Worm (Caenorhabditis elegans) whole organism, midembryonic: ENCODE measurements around the gene tsp-12.

Experiments
- flt-1 ChIP-seq: fragments of 200-800 bp; sonication (Bioruptor generic); IDR thresholded peaks from 2 replicates; pipeline ENCODE4 v1.3.6; 2022; ENCODE audit warnings: missing genetic modification characterization, missing compliant biosample characterization
- klf-2 ChIP-seq: fragments of 200-800 bp; sonication (Bioruptor generic); conservative IDR thresholded peaks from 2 replicates; pipeline ENCODE4 v1.3.6; 2022; ENCODE audit warnings: missing genetic modification reagents, missing genetic modification characterization, missing compliant biosample characterization

DNA sequence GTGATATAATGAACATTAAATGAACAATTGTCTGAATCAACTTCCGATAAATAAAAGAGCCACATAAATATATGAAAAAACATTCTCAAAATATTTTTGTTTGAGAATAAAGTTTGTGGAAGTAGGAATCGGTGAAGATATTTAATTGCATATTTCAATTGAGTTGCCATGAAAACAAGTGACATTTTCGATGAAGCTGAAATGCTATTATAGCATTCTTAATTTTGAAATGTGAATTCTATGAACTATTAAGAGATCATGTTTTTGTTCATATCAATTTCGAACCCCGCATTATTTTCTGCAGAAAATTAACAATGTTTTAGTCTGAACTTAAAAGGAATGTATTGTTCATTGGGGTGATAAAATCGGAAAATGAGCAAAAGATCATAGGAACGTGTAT is 28.2 kb downstream of the tsp-12 start, which contains the start of gene irld-21:
- no peak for TF ChIP-seq flt-1 (GFP tag; lab: Robert Waterston, UW)
- no peak for TF ChIP-seq klf-2
